Worm (Caenorhabditis elegans) whole organism, midembryonic: ENCODE data around the gene wht-6.

Experiments
- T22C8.4 ChIP-seq: fragments of 200-800 bp; sonication (Bioruptor generic); IDR thresholded peaks from 2 replicates; pipeline ENCODE4 v1.3.6; 2022; ENCODE audit warnings: missing genetic modification characterization, missing compliant biosample characterization
- cog-1 ChIP-seq: sonication (generic microtip); optimal IDR thresholded peaks from 2 replicates; lab custom pipeline; 2016; ENCODE audit warnings: missing genetic modification characterization, missing compliant biosample characterization
- flt-1 ChIP-seq: fragments of 200-800 bp; sonication (Bioruptor generic); IDR thresholded peaks from 2 replicates; pipeline ENCODE4 v1.3.6; 2022; ENCODE audit warnings: missing genetic modification characterization, missing compliant biosample characterization
- klf-2 ChIP-seq: fragments of 200-800 bp; sonication (Bioruptor generic); conservative IDR thresholded peaks from 2 replicates; pipeline ENCODE4 v1.3.6; 2022; ENCODE audit warnings: missing genetic modification reagents, missing genetic modification characterization, missing compliant biosample characterization
- med-1 ChIP-seq: sonication (generic microtip); optimal IDR thresholded peaks from 2 replicates; lab custom pipeline; 2017; ENCODE audit warnings: missing genetic modification characterization, mild to moderate bottlenecking, missing compliant biosample characterization, antibody characterized with exemption, missing genetic modification reagents; ENCODE audit not compliant: insufficient read depth
- ref-1 ChIP-seq: fragments of 200-800 bp; sonication (Bioruptor generic); conservative IDR thresholded peaks from 2 replicates; pipeline ENCODE4 v1.3.6; 2022; ENCODE audit warnings: missing genetic modification reagents, missing genetic modification characterization, missing compliant biosample characterization
- tab-1 ChIP-seq: fragments of 200-800 bp; sonication (Bioruptor generic); IDR thresholded peaks from 2 replicates; pipeline ENCODE4 v1.3.6; 2022; ENCODE audit warnings: missing genetic modification characterization, missing compliant biosample characterization
- ztf-23 ChIP-seq: fragments of 200-800 bp; sonication (Bioruptor generic); IDR thresholded peaks from 2 replicates; pipeline ENCODE4 v1.3.6; 2022; ENCODE audit warnings: missing genetic modification reagents, missing genetic modification characterization, missing compliant biosample characterization
- ztf-29 ChIP-seq: fragments of 200-800 bp; sonication (Bioruptor generic); IDR thresholded peaks from 2 replicates; pipeline ENCODE4 v1.3.6; 2022; ENCODE audit warnings: missing genetic modification reagents, missing genetic modification characterization, missing compliant biosample characterization

The wht-6 gene

ce11 chrIII:6489493-6489892, 17.9 kb downstream of the wht-6 start, which contains the start of gene rpt-3:
rpt-3 (plus strand) TSS chrIII:6489793.
- TF ChIP-seq T22C8.4 (no peak), tab-1 (GFP tag; lab: Robert Waterston, UW) (no peak), flt-1 (GFP tag; lab: Robert Waterston, UW) (no peak), ztf-23 (GFP tag; lab: Robert Waterston, UW) (no peak), ref-1 (GFP tag; lab: Robert Waterston, UW) (no peak), klf-2 (GFP tag; lab: Robert Waterston, UW) (no peak), med-1 (GFP tag; lab: Kevin White, UChicago) (no peak), ztf-29 (GFP tag; lab: Robert Waterston, UW) (no peak), cog-1 (no peak)

ce11 chrIII:6490989-6491388, 19.4 kb downstream of the wht-6 start:
- TF ChIP-seq ztf-29 (GFP tag; lab: Robert Waterston, UW), result no peak
- no peak for TF ChIP-seq ztf-23 (GFP tag; lab: Robert Waterston, UW)
- TF ChIP-seq T22C8.4, result no peak
- TF ChIP-seq ref-1 (GFP tag; lab: Robert Waterston, UW), result no peak
- TF ChIP-seq flt-1 (GFP tag; lab: Robert Waterston, UW), result no peak
- TF ChIP-seq klf-2 (GFP tag; lab: Robert Waterston, UW), result no peak
- TF ChIP-seq tab-1 (GFP tag; lab: Robert Waterston, UW), result no peak
- TF ChIP-seq med-1 (GFP tag; lab: Kevin White, UChicago), result no peak
- no peak for TF ChIP-seq cog-1

- TF ChIP-seq ztf-23 (GFP tag; lab: Robert Waterston, UW) (no peak), cog-1 (no peak), med-1 (GFP tag; lab: Kevin White, UChicago) (no peak), klf-2 (GFP tag; lab: Robert Waterston, UW) (no peak), ref-1 (GFP tag; lab: Robert Waterston, UW) (no peak), tab-1 (GFP tag; lab: Robert Waterston, UW) (no peak), flt-1 (GFP tag; lab: Robert Waterston, UW) (no peak), T22C8.4 (no peak), ztf-29 (GFP tag; lab: Robert Waterston, UW) (no peak)
Observed at ce11 chrIII:6492807-6493206, 21.3 kb downstream of the wht-6 start, which contains the start of gene srb-11. srb-11 (minus strand) TSS chrIII:6492907.

- no peak for TF ChIP-seq ztf-29 (GFP tag; lab: Robert Waterston, UW)
- no peak for TF ChIP-seq tab-1 (GFP tag; lab: Robert Waterston, UW)
- TF ChIP-seq cog-1, result no peak
- no peak for TF ChIP-seq med-1 (GFP tag; lab: Kevin White, UChicago)
- no peak for TF ChIP-seq ztf-23 (GFP tag; lab: Robert Waterston, UW)
- TF ChIP-seq flt-1 (GFP tag; lab: Robert Waterston, UW), result no peak
- no peak for TF ChIP-seq T22C8.4
- TF ChIP-seq klf-2 (GFP tag; lab: Robert Waterston, UW), result no peak
- no peak for TF ChIP-seq ref-1 (GFP tag; lab: Robert Waterston, UW)
Observed at ce11 chrIII:6495191-6495723, 23.7 kb downstream of the wht-6 start, which contains the start of gene F23F12.13. F23F12.13 (plus strand) TSS chrIII:6495673.

DNA sequence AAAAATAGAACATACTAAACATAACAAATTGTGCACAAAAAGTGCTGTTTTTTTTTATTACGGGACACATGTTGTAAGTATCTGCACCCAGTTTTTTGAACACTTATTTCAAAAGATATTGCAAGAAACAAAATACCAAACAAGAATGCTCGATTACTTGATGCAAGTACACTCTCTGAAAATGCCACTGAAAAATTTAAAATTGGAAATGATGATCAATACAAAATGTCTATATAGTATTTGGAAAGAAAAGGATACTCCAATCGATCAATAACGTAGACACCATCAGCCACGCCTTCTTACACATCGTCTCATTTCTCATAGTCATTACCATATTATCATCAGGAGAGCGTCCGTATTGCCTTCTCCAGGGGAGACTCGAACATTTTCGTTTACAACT, 26.6 kb downstream of the wht-6 start, which contains the start of gene sdz-15:
Gene sdz-15, plus strand, starts transcription at position 301 of the 400 bp plus-strand sequence.
- no peak for TF ChIP-seq med-1 (GFP tag; lab: Kevin White, UChicago)
- no peak for TF ChIP-seq klf-2 (GFP tag; lab: Robert Waterston, UW)
- no peak for TF ChIP-seq cog-1
- no peak for TF ChIP-seq flt-1 (GFP tag; lab: Robert Waterston, UW)

DNA sequence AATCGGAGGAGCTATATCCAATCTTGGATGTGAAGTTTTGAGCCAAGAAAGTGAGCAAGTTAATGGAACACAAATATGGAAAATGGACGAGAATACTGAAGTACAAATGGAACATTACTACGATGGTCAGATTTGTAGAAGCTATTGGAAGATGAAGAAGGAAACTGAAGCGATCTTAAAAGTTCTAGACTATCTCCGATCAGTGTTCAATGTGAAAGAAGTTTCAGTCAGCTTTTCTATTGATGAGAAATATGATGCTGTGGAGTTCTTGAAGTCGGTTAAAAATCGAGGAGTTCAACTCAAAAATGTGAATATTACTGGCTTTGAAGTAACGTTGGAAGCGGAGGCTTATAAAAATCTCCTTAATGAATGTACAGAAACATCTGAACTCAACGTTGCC, 27.6 kb downstream of the wht-6 start:
- TF ChIP-seq cog-1, result no peak
- TF ChIP-seq ref-1 (GFP tag; lab: Robert Waterston, UW), result no peak

- TF ChIP-seq klf-2 (GFP tag; lab: Robert Waterston, UW), result no peak
- no peak for TF ChIP-seq med-1 (GFP tag; lab: Kevin White, UChicago)
- no peak for TF ChIP-seq cog-1
- TF ChIP-seq flt-1 (GFP tag; lab: Robert Waterston, UW), result no peak
- TF ChIP-seq T22C8.4, result no peak
Observed at ce11 chrIII:6500032-6500564, 28.5 kb downstream of the wht-6 start, which contains the start of gene F23F12.3. F23F12.3 (plus strand) TSS chrIII:6500514.

DNA sequence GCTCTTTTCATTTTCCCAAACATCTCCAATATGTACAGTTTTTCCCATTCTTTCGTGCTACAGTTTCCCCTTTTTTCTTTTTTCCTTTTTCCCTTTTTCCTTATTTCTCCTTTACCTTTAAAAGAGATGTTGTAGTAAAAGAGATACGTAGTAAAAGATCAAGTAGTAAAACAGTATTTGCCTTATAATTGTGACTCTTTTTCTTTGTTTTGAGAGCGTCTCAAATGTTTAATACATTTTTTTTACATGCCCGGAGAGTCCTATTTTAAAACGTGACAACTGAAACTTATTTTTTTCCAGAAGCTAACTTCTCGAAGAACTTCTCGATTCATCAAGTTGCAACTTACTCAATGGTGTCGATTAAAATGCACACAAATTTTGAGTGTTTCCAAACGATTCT, 36.3 kb downstream of the wht-6 start, which contains the start of gene F23F12.12:
Gene F23F12.12, plus strand, starts transcription at position 301 of the 400 bp plus-strand sequence.
- TF ChIP-seq cog-1 (no peak), flt-1 (GFP tag; lab: Robert Waterston, UW) (no peak), ref-1 (GFP tag; lab: Robert Waterston, UW) (no peak), ztf-23 (GFP tag; lab: Robert Waterston, UW) (no peak), ztf-29 (GFP tag; lab: Robert Waterston, UW) (no peak), tab-1 (GFP tag; lab: Robert Waterston, UW) (no peak)

ce11 chrIII:6508327-6508726, 36.8 kb downstream of the wht-6 start:
- no peak for TF ChIP-seq klf-2 (GFP tag; lab: Robert Waterston, UW)
- no peak for TF ChIP-seq tab-1 (GFP tag; lab: Robert Waterston, UW)
- TF ChIP-seq ref-1 (GFP tag; lab: Robert Waterston, UW), result no peak

DNA sequence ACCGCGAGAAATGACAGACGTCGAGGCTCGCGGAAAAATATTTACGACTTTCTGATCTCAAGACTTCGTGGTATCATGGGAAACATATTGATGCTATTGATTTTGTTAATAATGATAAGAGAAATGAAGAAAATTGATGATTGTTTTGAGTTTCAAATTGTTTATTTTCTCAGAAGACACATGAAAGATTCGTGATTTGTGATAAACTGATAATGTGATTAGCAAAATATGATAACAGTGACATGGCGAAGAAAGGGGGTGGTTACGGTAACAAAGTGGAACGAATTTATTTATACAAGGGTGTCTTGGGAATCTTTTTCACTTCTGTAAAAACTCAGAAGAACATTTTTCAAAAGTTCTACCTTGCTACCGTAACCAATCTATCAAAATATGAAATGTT, 37.8 kb downstream of the wht-6 start:
- TF ChIP-seq tab-1 (GFP tag; lab: Robert Waterston, UW), result no peak
- no peak for TF ChIP-seq ref-1 (GFP tag; lab: Robert Waterston, UW)
- TF ChIP-seq ztf-29 (GFP tag; lab: Robert Waterston, UW), result no peak
- TF ChIP-seq ztf-23 (GFP tag; lab: Robert Waterston, UW), result no peak
- no peak for TF ChIP-seq flt-1 (GFP tag; lab: Robert Waterston, UW)
- no peak for TF ChIP-seq med-1 (GFP tag; lab: Kevin White, UChicago)
- no peak for TF ChIP-seq cog-1
- no peak for TF ChIP-seq klf-2 (GFP tag; lab: Robert Waterston, UW)
- no peak for TF ChIP-seq T22C8.4
